Worm (Caenorhabditis elegans): ENCODE results near the gene cutl-18.

Gene cutl-18

ce11 chrV:11281414-11282209 lies 35.1 kb downstream of the cutl-18 start:
- TF ChIP-seq tag-97 (GFP tag; IDR thresholded peaks at IDR 0.05) (no peak), unc-62 (GFP tag; optimal IDR thresholded peaks at IDR 0.05 in 1 of 2) (peak in 1 of 2 experiments; percentile 90), unc-62 (tag; optimal IDR thresholded peaks at IDR 0.05) (no peak), nhr-76 (tag; optimal IDR thresholded peaks at IDR 0.05) (no peak), mdl-1 (tag; optimal IDR thresholded peaks at IDR 0.05) (peak in 1 of 2 experiments; percentile 9), mxl-3 (GFP tag; optimal IDR thresholded peaks at IDR 0.05) (peak; percentile 45), nhr-28 (tag; optimal IDR thresholded peaks at IDR 0.05) (peak; percentile 27), aha-1 (tag) (peak; percentile 92), madf-5 (GFP tag; IDR thresholded peaks at IDR 0.05) (no peak)

ce11 chrV:11279564-11279963 lies 37.1 kb downstream of the cutl-18 start:
- no peak for TF ChIP-seq nhr-6 (tag; optimal IDR thresholded peaks at IDR 0.05)
- TF ChIP-seq ZK337.2 (GFP tag; IDR thresholded peaks at IDR 0.05): no peak
- no peak for TF ChIP-seq snpc-1.2 (GFP tag; IDR thresholded peaks at IDR 0.05)
- peak; percentile 37 for TF ChIP-seq F49E8.2 (tag; optimal IDR thresholded peaks at IDR 0.05; ENCODE audit: borderline replicate concordance)
- TF ChIP-seq mep-1 (tag; optimal IDR thresholded peaks at IDR 0.05): no peak
- TF ChIP-seq arid-1 (GFP tag; conservative IDR thresholded peaks at IDR 0.05): no peak
- no peak for TF ChIP-seq dmd-8 (GFP tag; IDR thresholded peaks at IDR 0.05)
- no peak for TF ChIP-seq nhr-25 (tag; optimal IDR thresholded peaks at IDR 0.05; ENCODE audit: borderline replicate concordance, insufficient read depth)

DNA sequence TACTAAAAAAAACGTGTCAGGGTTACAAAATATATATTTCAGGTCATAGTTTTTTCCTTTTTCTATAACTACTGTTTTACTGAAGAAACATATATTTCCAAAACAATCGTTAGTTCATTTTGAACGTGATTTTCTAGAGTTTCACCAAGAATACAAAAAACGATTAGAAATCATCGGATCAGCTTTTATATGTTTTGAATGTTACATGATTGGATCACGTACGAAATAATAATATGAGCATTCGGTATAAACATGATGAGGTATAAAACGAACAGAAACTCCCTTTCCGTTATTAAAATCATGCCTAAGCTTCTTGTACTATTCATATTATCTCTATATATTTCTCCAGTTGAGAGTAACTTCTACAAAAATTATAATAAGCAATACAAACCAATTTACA lies 43.9 kb downstream of the cutl-18 start, which contains the start of gene clec-223:
Gene clec-223, plus strand, starts transcription at position 301 of the 400 bp plus-strand sequence.
- TF ChIP-seq ama-1 (optimal IDR thresholded peaks at IDR 0.05) (no peak), lin-29 (GFP tag; IDR thresholded peaks at IDR 0.05) (no peak), arid-1 (GFP tag; conservative IDR thresholded peaks at IDR 0.05) (no peak), zag-1 (tag; optimal IDR thresholded peaks at IDR 0.05) (no peak), spr-3 (GFP tag; optimal IDR thresholded peaks at IDR 0.05) (no peak), hlh-30 (tag; optimal IDR thresholded peaks at IDR 0.05; ENCODE audit: insufficient read depth) (no peak), lin-38 (GFP tag; IDR thresholded peaks at IDR 0.05) (no peak), F49E8.2 (tag; optimal IDR thresholded peaks at IDR 0.05; ENCODE audit: borderline replicate concordance) (no peak), R02D3.7 (tag; optimal IDR thresholded peaks at IDR 0.05) (no peak), pha-4 (GFP tag; IDR thresholded peaks at IDR 0.05) (no peak), pha-4 (tag; optimal IDR thresholded peaks at IDR 0.05) (no peak), zfp-2 (tag; optimal IDR thresholded peaks at IDR 0.05) (no peak), zip-11 (GFP tag; IDR thresholded peaks at IDR 0.05) (no peak), Y105C5A.15 (GFP tag; IDR thresholded peaks at IDR 0.05) (no peak), egl-27 (tag; optimal IDR thresholded peaks at IDR 0.05) (no peak), daf-8 (GFP tag; IDR thresholded peaks at IDR 0.05) (no peak), ces-1 (GFP tag; optimal IDR thresholded peaks at IDR 0.05) (no peak), T26A8.4 (GFP tag; IDR thresholded peaks at IDR 0.05) (no peak)

- TF ChIP-seq ztf-11 (tag; optimal IDR thresholded peaks at IDR 0.05): no peak
- no peak for TF ChIP-seq dmd-8 (GFP tag; IDR thresholded peaks at IDR 0.05)
- TF ChIP-seq nhr-28 (tag; optimal IDR thresholded peaks at IDR 0.05): no peak
- TF ChIP-seq lin-38 (GFP tag; IDR thresholded peaks at IDR 0.05): no peak
- TF ChIP-seq nhr-25 (tag; optimal IDR thresholded peaks at IDR 0.05; ENCODE audit: borderline replicate concordance, insufficient read depth): no peak
These were observed 45.6 kb downstream of the cutl-18 start, which contains the start of gene clec-222 for ce11 chrV:11271051-11271450. Gene clec-222 (plus strand): TSS chrV:11271351.

All from whole organism, L4 larva.